Worm (Caenorhabditis elegans) whole organism, midembryonic: Measurements from ENCODE around the gene ceh-22.

Experiments used
- T22C8.4 ChIP-seq: fragments of 200-800 bp; sonication (Bioruptor generic); IDR thresholded peaks from 2 replicates; pipeline ENCODE4 v1.3.6; 2022; ENCODE audit warnings: missing genetic modification characterization, missing compliant biosample characterization
- flt-1 ChIP-seq: fragments of 200-800 bp; sonication (Bioruptor generic); IDR thresholded peaks from 2 replicates; pipeline ENCODE4 v1.3.6; 2022; ENCODE audit warnings: missing genetic modification characterization, missing compliant biosample characterization
- med-1 ChIP-seq: sonication (generic microtip); optimal IDR thresholded peaks from 2 replicates; lab custom pipeline; 2017; ENCODE audit warnings: missing genetic modification characterization, mild to moderate bottlenecking, missing compliant biosample characterization, antibody characterized with exemption, missing genetic modification reagents; ENCODE audit not compliant: insufficient read depth
- ref-1 ChIP-seq: fragments of 200-800 bp; sonication (Bioruptor generic); conservative IDR thresholded peaks from 2 replicates; pipeline ENCODE4 v1.3.6; 2022; ENCODE audit warnings: missing genetic modification reagents, missing genetic modification characterization, missing compliant biosample characterization
- tab-1 ChIP-seq: fragments of 200-800 bp; sonication (Bioruptor generic); IDR thresholded peaks from 2 replicates; pipeline ENCODE4 v1.3.6; 2022; ENCODE audit warnings: missing genetic modification characterization, missing compliant biosample characterization
- ztf-23 ChIP-seq: fragments of 200-800 bp; sonication (Bioruptor generic); IDR thresholded peaks from 2 replicates; pipeline ENCODE4 v1.3.6; 2022; ENCODE audit warnings: missing genetic modification reagents, missing genetic modification characterization, missing compliant biosample characterization
- ztf-29 ChIP-seq: fragments of 200-800 bp; sonication (Bioruptor generic); IDR thresholded peaks from 2 replicates; pipeline ENCODE4 v1.3.6; 2022; ENCODE audit warnings: missing genetic modification reagents, missing genetic modification characterization, missing compliant biosample characterization

DNA sequence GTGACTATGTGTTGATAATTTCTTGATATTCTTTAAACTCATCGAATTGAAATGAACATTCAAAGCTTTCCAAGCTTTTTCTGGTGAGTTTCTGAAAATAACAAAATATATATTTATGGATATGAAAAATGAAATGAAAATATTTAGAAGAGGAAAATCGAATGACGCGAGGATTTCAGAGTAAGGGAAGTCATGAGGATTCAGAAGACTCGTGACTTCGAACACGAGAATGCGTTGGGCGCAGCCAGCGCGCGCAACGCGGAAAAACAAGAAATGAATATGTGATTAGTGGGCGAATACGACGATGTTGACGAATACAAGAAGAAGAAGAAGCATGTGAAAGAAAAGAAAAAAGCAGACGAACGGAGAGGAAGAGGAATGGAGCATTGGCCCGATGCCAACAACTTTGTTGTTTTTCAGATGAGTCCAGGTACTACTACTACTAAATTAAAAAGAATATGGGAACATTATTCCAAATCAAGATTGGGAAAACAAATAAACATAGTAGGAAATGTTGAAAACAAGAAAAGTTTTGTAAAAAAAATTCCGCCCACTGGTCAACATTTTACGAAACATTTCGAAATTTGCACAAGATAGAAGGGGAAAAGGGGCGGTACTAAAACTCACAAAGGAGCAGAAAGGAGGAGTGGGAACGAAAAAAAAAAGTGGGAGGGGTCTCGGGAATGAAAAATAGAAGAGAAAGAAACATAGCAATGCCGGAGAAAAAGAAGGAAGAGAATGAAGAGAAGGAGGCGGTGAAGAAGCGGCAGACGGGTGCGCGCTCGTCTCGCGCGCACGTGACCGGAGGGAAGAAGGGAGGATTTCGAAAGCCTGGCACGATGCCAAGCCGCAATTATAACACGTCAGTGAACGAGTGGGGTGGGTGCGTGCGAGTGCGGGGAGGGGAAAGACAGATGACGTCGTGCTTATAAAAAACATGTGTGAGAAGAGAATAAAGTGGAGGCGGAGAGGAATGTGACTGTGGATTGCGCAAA, 43.7 kb downstream of the ceh-22 start:
- no peak; the same call in 1 of the 2 replicates for TF ChIP-seq ref-1 (GFP tag; lab: Robert Waterston, UW)
- TF ChIP-seq flt-1 (GFP tag; lab: Robert Waterston, UW), result peak; percentile 83; the same call in 1 of the 2 replicates
- TF ChIP-seq tab-1 (GFP tag; lab: Robert Waterston, UW), result 0 out of 2 replicates have a peak, but pooled peaks have one; percentile 48
- TF ChIP-seq med-1 (GFP tag; lab: Kevin White, UChicago), result no peak
- peak; percentile 30; the same call in 1 of the 2 replicates for TF ChIP-seq ztf-29 (GFP tag; lab: Robert Waterston, UW)
- TF ChIP-seq T22C8.4 (GFP tag; lab: Robert Waterston, UW), result no peak
- peak; percentile 80 for TF ChIP-seq ztf-23 (GFP tag; lab: Robert Waterston, UW)
